Worm (Caenorhabditis elegans) whole organism, young adult: Measurements from ENCODE around the gene ketn-1.
A peak's percentile ranks its signal among the peaks of the same experiment; 100 is the strongest.

Experiments
- C17E4.6 ChIP-seq: fragments of 200-800 bp; sonication (Bioruptor generic); IDR thresholded peaks from 2 replicates; pipeline ENCODE4 v1.3.6; 2022; ENCODE audit warnings: missing genetic modification reagents, missing genetic modification characterization, missing compliant biosample characterization
- D2030.7 ChIP-seq: fragments of 200-800 bp; sonication (Bioruptor generic); IDR thresholded peaks from 2 replicates; pipeline ENCODE4 v1.3.6; 2022; ENCODE audit warnings: missing genetic modification reagents, missing genetic modification characterization, missing compliant biosample characterization
- F22D6.2 ChIP-seq: sonication (generic microtip); optimal IDR thresholded peaks from 2 replicates; lab custom pipeline; 2016; ENCODE audit warnings: mild to moderate bottlenecking, missing genetic modification characterization, missing compliant biosample characterization
- F37B4.10 ChIP-seq: fragments of 200-800 bp; sonication (Bioruptor generic); IDR thresholded peaks from 2 replicates; pipeline ENCODE4 v1.3.6; 2022; ENCODE audit warnings: missing genetic modification characterization, missing compliant biosample characterization
- F55B11.4 ChIP-seq: sonication (generic microtip); optimal IDR thresholded peaks from 2 replicates; lab custom pipeline; 2016; ENCODE audit warnings: missing compliant biosample characterization, missing genetic modification characterization, borderline replicate concordance; ENCODE audit not compliant: insufficient read depth
- F57C9.4 ChIP-seq: sonication (generic microtip); optimal IDR thresholded peaks from 2 replicates; lab custom pipeline; 2017; ENCODE audit warnings: mild to moderate bottlenecking, missing genetic modification characterization, missing compliant biosample characterization
- K11D2.4 ChIP-seq: fragments of 200-800 bp; sonication (Bioruptor generic); IDR thresholded peaks from 2 replicates; pipeline ENCODE4 v1.3.6; 2022; ENCODE audit warnings: missing genetic modification reagents, missing genetic modification characterization, missing compliant biosample characterization
- T26A5.8 ChIP-seq: sonication (generic microtip); optimal IDR thresholded peaks from 2 replicates; lab custom pipeline; 2016; ENCODE audit warnings: missing genetic modification characterization, missing compliant biosample characterization
- Y56A3A.18 ChIP-seq: fragments of 200-800 bp; sonication (Bioruptor generic); IDR thresholded peaks from 2 replicates; pipeline ENCODE4 v1.3.6; 2022; ENCODE audit warnings: missing genetic modification reagents, missing genetic modification characterization, missing compliant biosample characterization
- ZK185.1 ChIP-seq: sonication (generic microtip); optimal IDR thresholded peaks from 2 replicates; lab custom pipeline; 2016; ENCODE audit warnings: mild to moderate bottlenecking, missing genetic modification characterization, missing compliant biosample characterization; ENCODE audit not compliant: poor library complexity, severe bottlenecking
- egl-18 ChIP-seq: fragments of 200-800 bp; sonication (Bioruptor generic); IDR thresholded peaks from 2 replicates; pipeline ENCODE4 v1.3.6; 2022; ENCODE audit warnings: missing genetic modification reagents, missing genetic modification characterization, missing compliant biosample characterization
- egl-44 ChIP-seq: fragments of 200-800 bp; sonication (Bioruptor generic); IDR thresholded peaks from 2 replicates; pipeline ENCODE4 v1.3.6; 2022; ENCODE audit warnings: missing genetic modification reagents, missing genetic modification characterization, missing compliant biosample characterization
- egrh-3 ChIP-seq: fragments of 200-800 bp; sonication (Bioruptor generic); IDR thresholded peaks from 2 replicates; pipeline ENCODE4 v1.3.6; 2022; ENCODE audit warnings: missing genetic modification reagents, missing genetic modification characterization, missing compliant biosample characterization
- fkh-3 ChIP-seq: sonication (generic microtip); optimal IDR thresholded peaks from 2 replicates; lab custom pipeline; 2016; ENCODE audit warnings: mild to moderate bottlenecking, missing genetic modification characterization, missing compliant biosample characterization
- hsf-1 ChIP-seq: fragments of 200-800 bp; sonication (Bioruptor generic); IDR thresholded peaks from 2 replicates; pipeline ENCODE4 v1.3.6; 2022; ENCODE audit warnings: missing genetic modification reagents, missing genetic modification characterization, missing compliant biosample characterization
- lin-26 ChIP-seq: fragments of 200-800 bp; sonication (Bioruptor generic); IDR thresholded peaks from 2 replicates; pipeline ENCODE4 v1.3.6; 2022; ENCODE audit warnings: missing genetic modification reagents, missing genetic modification characterization, missing compliant biosample characterization
- lin-35 ChIP-seq, 3 experiments: fragments of 150-350 bp in 2 of 3; sonication (generic microtip) in 1 of 3; optimal IDR thresholded peaks; 2 replicates each; lab custom pipeline; 2014 to 2018; ENCODE audit warnings: missing biosample characterization in 3 of 3, missing genetic modification characterization in 3 of 3, missing genetic modification reagents in 3 of 3
- lin-54 ChIP-seq: fragments of 200-800 bp; sonication (Bioruptor generic); optimal IDR thresholded peaks from 2 replicates; lab custom pipeline; 2018; ENCODE audit warnings: mild to moderate bottlenecking, missing genetic modification characterization, missing compliant biosample characterization
- lsl-1 ChIP-seq: fragments of 200-800 bp; sonication (Bioruptor generic); optimal IDR thresholded peaks from 2 replicates; lab custom pipeline; 2018; ENCODE audit warnings: mild to moderate bottlenecking, missing genetic modification characterization, moderate library complexity, missing compliant biosample characterization
- nhr-80 ChIP-seq: sonication (generic microtip); optimal IDR thresholded peaks from 2 replicates; lab custom pipeline; 2016; ENCODE audit warnings: missing genetic modification characterization, missing compliant biosample characterization
- rcor-1 ChIP-seq: fragments of 200-800 bp; sonication (Bioruptor generic); IDR thresholded peaks from 2 replicates; pipeline ENCODE4 v1.3.6; 2022; ENCODE audit warnings: missing genetic modification reagents, missing genetic modification characterization, missing compliant biosample characterization
- sdz-38 ChIP-seq: sonication (generic microtip); optimal IDR thresholded peaks from 2 replicates; lab custom pipeline; 2016; ENCODE audit warnings: missing genotype, missing genetic modification characterization, missing compliant biosample characterization
- sea-2 ChIP-seq: fragments of 200-800 bp; sonication (Bioruptor generic); IDR thresholded peaks from 2 replicates; pipeline ENCODE4 v1.3.6; 2022; ENCODE audit warnings: missing genetic modification characterization, missing compliant biosample characterization
- snpc-1.1 ChIP-seq: sonication (generic microtip); optimal IDR thresholded peaks from 2 replicates; lab custom pipeline; 2017; ENCODE audit warnings: missing genetic modification characterization, mild to moderate bottlenecking, missing compliant biosample characterization, antibody characterized with exemption, moderate library complexity, missing genotype, missing genetic modification reagents; ENCODE audit not compliant: insufficient read depth
- snpc-3.4 ChIP-seq: sonication (generic microtip); optimal IDR thresholded peaks from 2 replicates; lab custom pipeline; 2017; ENCODE audit warnings: missing genetic modification characterization, mild to moderate bottlenecking, missing compliant biosample characterization, antibody characterized with exemption, moderate library complexity, missing genotype, missing genetic modification reagents
- snpc-4 ChIP-seq, 5 experiments: fragments of 150-350 bp in 1 of 5; sonication (generic microtip) in 4 of 5; optimal IDR thresholded peaks; 2 replicates each; lab custom pipeline; 2014 to 2018; ENCODE audit warnings: missing genetic modification characterization in 5 of 5, missing biosample characterization in 3 of 5, antibody characterized with exemption in 2 of 5, mild to moderate bottlenecking in 2 of 5, missing compliant biosample characterization in 2 of 5, missing genotype in 2 of 5, moderate library complexity in 2 of 5, missing genetic modification reagents in 1 of 5
- sptf-2 ChIP-seq: fragments of 200-800 bp; sonication (Bioruptor generic); optimal IDR thresholded peaks from 2 replicates; lab custom pipeline; 2018; ENCODE audit warnings: mild to moderate bottlenecking, missing genetic modification characterization, missing compliant biosample characterization
- tlf-1 ChIP-seq: fragments of 200-800 bp; sonication (Bioruptor generic); optimal IDR thresholded peaks from 2 replicates; lab custom pipeline; 2018; ENCODE audit warnings: mild to moderate bottlenecking, missing genetic modification characterization, missing compliant biosample characterization
- zfh-2 ChIP-seq: fragments of 200-800 bp; sonication (Bioruptor generic); conservative IDR thresholded peaks from 2 replicates; pipeline ENCODE4 v1.3.6; 2022; ENCODE audit warnings: missing genetic modification reagents, missing genetic modification characterization, missing compliant biosample characterization
- ztf-22 ChIP-seq: fragments of 200-800 bp; sonication (Bioruptor generic); optimal IDR thresholded peaks from 2 replicates; lab custom pipeline; 2018; ENCODE audit warnings: mild to moderate bottlenecking, missing genetic modification characterization, moderate library complexity, missing compliant biosample characterization
- ztf-3 ChIP-seq: fragments of 200-800 bp; sonication (Bioruptor generic); optimal IDR thresholded peaks from 2 replicates; lab custom pipeline; 2018; ENCODE audit warnings: mild to moderate bottlenecking, missing genetic modification characterization, missing compliant biosample characterization

The ketn-1 gene

DNA sequence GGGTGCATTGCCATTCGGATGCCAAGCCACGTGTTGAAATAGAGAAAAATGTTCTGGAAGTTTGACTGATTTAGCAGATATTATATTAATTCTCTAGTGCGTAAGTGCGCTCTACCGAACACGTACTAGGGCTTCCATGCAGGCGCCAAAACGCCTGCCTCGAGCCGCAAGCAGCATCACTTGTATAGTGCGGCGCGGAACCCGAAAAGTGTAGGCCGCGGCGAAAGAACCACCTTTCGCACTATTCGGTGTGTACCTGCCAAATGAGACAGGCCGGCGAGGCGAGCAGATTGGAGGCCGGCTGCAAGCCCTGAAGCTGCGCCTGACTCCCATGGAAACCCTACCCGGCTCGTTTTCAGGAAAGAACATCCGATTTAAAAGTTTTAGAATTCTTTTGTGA lies 68.1 kb downstream of the ketn-1 start:
- TF ChIP-seq egrh-3 (peak; percentile 37; the same call in 1 of the 2 replicates), zfh-2 (GFP tag; lab: Robert Waterston, UW) (no peak), snpc-1.1 (tag; lab: Kevin White, UChicago) (peak; percentile 82), lin-26 (GFP tag; lab: Robert Waterston, UW) (peak; percentile 56; the same call in 1 of the 2 replicates), sdz-38 (no peak), lin-35 (GFP tag; optimal IDR thresholded peaks at IDR 0.05; lab: Kevin White, UChicago) (no peak), ZK185.1 (no peak), lsl-1 (GFP tag; lab: Kevin White, UChicago) (peak; percentile 6), snpc-4 (GFP tag; optimal IDR thresholded peaks at IDR 0.05; lab: Kevin White, UChicago) (peak; percentile 80), snpc-4 (tag; optimal IDR thresholded peaks at IDR 0.05; lab: Kevin White, UChicago) (peak in 3 of 4 experiments; percentile 83 to 93 (median 92)), snpc-3.4 (tag; lab: Kevin White, UChicago) (peak; percentile 24), nhr-80 (no peak)

DNA sequence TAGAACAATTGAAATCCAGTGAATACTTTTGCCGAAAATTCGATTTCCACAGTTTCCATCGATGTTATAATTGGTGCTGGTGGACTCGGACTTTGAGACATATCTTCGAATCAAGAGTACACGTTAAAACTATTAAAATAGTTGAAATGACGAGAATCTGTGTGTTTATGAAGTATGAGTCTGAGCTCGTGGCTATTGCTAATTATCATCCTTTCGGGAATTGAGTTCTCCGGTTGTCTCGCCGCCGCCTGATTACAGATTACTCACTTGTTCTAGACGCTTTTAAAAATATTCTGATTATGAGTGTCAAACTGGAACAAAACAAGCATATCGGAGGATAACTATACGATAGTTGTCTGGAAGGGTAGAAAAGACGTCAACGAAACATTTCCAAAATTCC lies 69.5 kb downstream of the ketn-1 start, which contains the start of gene srg-56:
TSS of gene srg-56 (minus strand) at position 101 of the 400 bp plus-strand sequence.
- TF ChIP-seq sea-2 (GFP tag; lab: Robert Waterston, UW) = no peak
- no peak for TF ChIP-seq C17E4.6
- TF ChIP-seq egl-44 (GFP tag; lab: Robert Waterston, UW) = no peak
- TF ChIP-seq ztf-22 (GFP tag; lab: Kevin White, UChicago) = no peak
- TF ChIP-seq F22D6.2 = no peak
- no peak for TF ChIP-seq T26A5.8
- no peak for TF ChIP-seq K11D2.4
- no peak for TF ChIP-seq F57C9.4 (tag; lab: Kevin White, UChicago)
- TF ChIP-seq rcor-1 (GFP tag; lab: Robert Waterston, UW) = no peak
- no peak for TF ChIP-seq lin-54 (GFP tag; lab: Kevin White, UChicago)
- no peak for TF ChIP-seq F55B11.4 (tag; lab: Kevin White, UChicago)
- no peak for TF ChIP-seq ztf-3 (GFP tag; lab: Kevin White, UChicago)

- TF ChIP-seq egl-18 (GFP tag; lab: Robert Waterston, UW) (no peak), D2030.7 (GFP tag; lab: Robert Waterston, UW) (no peak), Y56A3A.18 (GFP tag; lab: Robert Waterston, UW) (no peak), sptf-2 (GFP tag; lab: Kevin White, UChicago) (no peak), tlf-1 (GFP tag; lab: Kevin White, UChicago) (no peak), hsf-1 (GFP tag; lab: Robert Waterston, UW) (no peak), F37B4.10 (GFP tag; lab: Robert Waterston, UW) (no peak), fkh-3 (tag; lab: Kevin White, UChicago) (no peak)
Observed at ce11 chrV:2734360-2734759, 73.3 kb downstream of the ketn-1 start, which contains the start of gene srg-57. Gene srg-57, minus strand, starts transcription at chrV:2734460.
